Worm (Caenorhabditis elegans): ENCODE measurements around the gene tbx-8.

tbx-8 gene

DNA sequence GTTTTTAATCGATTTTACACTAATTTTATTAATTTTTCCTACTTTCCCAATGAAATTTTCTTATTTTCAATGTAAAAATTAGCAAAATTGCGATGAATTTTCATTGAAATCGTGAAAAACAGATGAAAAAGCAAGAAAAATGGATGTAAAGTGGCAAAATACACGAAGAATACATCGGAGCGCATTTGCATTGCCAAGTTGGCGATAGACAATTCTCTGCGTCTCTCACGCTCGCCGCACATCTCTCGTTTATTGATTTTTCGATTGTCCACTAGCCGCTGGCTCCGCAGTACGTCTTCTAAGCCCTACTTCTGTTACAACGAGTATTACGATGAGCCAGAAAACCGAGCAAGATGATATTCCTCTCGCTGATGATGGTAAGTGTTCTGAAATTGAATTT is 28.4 kb upstream of the tbx-8 start, which contains the start of gene unc-69 (continued):
- TF ChIP-seq F49E8.2 (tag; optimal IDR thresholded peaks at IDR 0.05; ENCODE audit: borderline replicate concordance), result no peak

- TF ChIP-seq F49E8.2 (tag; optimal IDR thresholded peaks at IDR 0.05; ENCODE audit: borderline replicate concordance) (peak; percentile 43), Y48G9A.11 (GFP tag; IDR thresholded peaks at IDR 0.05) (0 out of 2 replicates have a peak, but pooled peaks have one; percentile 59), unc-130 (GFP tag; optimal IDR thresholded peaks at IDR 0.05) (peak; percentile 74), mes-2 (tag; optimal IDR thresholded peaks at IDR 0.05; ENCODE audit: poor library complexity, severe bottlenecking) (peak; percentile 3), ceh-44 (GFP tag; IDR thresholded peaks at IDR 0.05) (0 out of 2 replicates have a peak, but pooled peaks have one; percentile 4), T26A8.4 (GFP tag; IDR thresholded peaks at IDR 0.05) (0 out of 2 replicates have a peak, but pooled peaks have one; percentile 22), arid-1 (GFP tag; conservative IDR thresholded peaks at IDR 0.05) (peak; percentile 27; the same call in 1 of the 2 replicates), snpc-1.2 (GFP tag; IDR thresholded peaks at IDR 0.05) (peak; percentile 69; the same call in 1 of the 2 replicates), lin-38 (GFP tag; IDR thresholded peaks at IDR 0.05) (peak; percentile 79)
Observed at ce11 chrIII:10320228-10320705, 26.9 kb upstream of the tbx-8 start.

ce11 chrIII:10320788-10321187 is 26.4 kb upstream of the tbx-8 start, which contains the start of gene sas-7:
sas-7 (plus strand) TSS chrIII:10321019.
- peak; percentile 37 for TF ChIP-seq dpl-1 (GFP tag; optimal IDR thresholded peaks at IDR 0.05)
- no peak for TF ChIP-seq php-3 (GFP tag; IDR thresholded peaks at IDR 0.05)
- TF ChIP-seq nhr-77 (tag; optimal IDR thresholded peaks at IDR 0.05), result no peak
- TF ChIP-seq mep-1 (tag; optimal IDR thresholded peaks at IDR 0.05), result no peak
- no peak for TF ChIP-seq hlh-11 (tag; optimal IDR thresholded peaks at IDR 0.05)
- TF ChIP-seq nhr-41 (GFP tag; IDR thresholded peaks at IDR 0.05), result no peak
- TF ChIP-seq zfp-3 (GFP tag; conservative IDR thresholded peaks at IDR 0.05), result no peak
- TF ChIP-seq nhr-237 (tag; optimal IDR thresholded peaks at IDR 0.05), result no peak

- no peak for TF ChIP-seq zag-1 (tag; optimal IDR thresholded peaks at IDR 0.05)
- TF ChIP-seq php-3 (GFP tag; IDR thresholded peaks at IDR 0.05), result no peak
- peak; percentile 79 for TF ChIP-seq set-16 (GFP tag; IDR thresholded peaks at IDR 0.05)
- peak; percentile 61; the same call in 1 of the 2 replicates for TF ChIP-seq egl-43 (GFP tag; IDR thresholded peaks at IDR 0.05)
- TF ChIP-seq daf-8 (GFP tag; IDR thresholded peaks at IDR 0.05), result no peak
- no peak for TF ChIP-seq tag-97 (GFP tag; IDR thresholded peaks at IDR 0.05)
- TF ChIP-seq lsy-2 (tag; optimal IDR thresholded peaks at IDR 0.05), result no peak
Observed at ce11 chrIII:10326327-10326726, 20.8 kb upstream of the tbx-8 start.

DNA sequence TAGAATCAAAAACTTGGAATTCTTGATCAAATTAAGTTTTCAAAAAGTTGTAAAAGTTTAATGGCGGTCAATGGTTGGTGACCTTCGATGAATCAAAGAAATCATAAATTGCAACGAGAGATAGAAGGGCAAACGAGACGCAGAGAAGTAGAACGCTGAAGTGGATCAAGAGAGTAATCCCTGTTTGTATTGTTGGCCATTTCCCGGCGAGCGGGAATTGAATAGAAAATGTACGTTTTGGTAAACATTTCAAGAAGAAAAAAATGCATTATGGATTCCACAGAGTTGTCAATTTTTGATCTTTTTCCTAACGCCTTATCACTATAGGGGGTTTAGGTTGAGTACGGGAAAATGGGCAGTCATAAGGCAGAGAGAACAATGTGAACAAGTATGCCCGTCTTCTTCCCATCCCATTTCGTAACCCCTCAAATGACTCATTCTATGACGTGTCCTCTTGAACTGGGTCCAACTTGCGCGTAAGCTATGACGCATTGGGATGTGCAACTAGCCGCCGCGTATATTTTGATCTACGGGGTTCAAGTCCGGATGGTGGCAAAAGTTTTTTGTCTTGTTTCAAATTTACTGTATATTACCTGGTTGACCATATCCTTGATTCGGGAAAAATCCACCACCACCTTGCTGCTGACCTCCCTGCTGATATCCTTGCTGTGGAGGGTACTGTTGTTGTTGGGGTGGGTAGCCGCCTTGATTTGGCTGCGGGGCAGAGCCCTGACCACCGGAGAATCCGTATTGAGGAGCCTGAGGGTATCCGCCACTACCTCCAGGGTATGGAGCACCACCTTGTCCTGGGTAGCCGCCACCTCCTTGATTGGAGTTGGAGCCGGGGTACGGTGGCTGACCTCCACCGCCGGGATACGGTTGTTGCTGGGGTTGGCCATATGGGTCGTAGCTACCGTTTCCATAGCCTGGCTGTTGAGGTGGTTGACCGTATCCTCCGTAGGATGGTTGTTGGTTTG is 18.3 kb upstream of the tbx-8 start:
- TF ChIP-seq F37D6.2 (tag; optimal IDR thresholded peaks at IDR 0.05) (no peak), nhr-25 (tag; optimal IDR thresholded peaks at IDR 0.05; ENCODE audit: borderline replicate concordance, insufficient read depth) (no peak), zag-1 (tag; optimal IDR thresholded peaks at IDR 0.05) (no peak), nhr-42 (GFP tag; IDR thresholded peaks at IDR 0.05) (no peak), snpc-4 (tag; optimal IDR thresholded peaks at IDR 0.05) (no peak), madf-9 (GFP tag; conservative IDR thresholded peaks at IDR 0.05) (no peak), madf-5 (GFP tag; IDR thresholded peaks at IDR 0.05) (no peak), egl-27 (tag; optimal IDR thresholded peaks at IDR 0.05) (no peak), mdl-1 (tag; optimal IDR thresholded peaks at IDR 0.05) (no peak), ctbp-1 (GFP tag; IDR thresholded peaks at IDR 0.05) (no peak), nhr-11 (tag; optimal IDR thresholded peaks at IDR 0.05) (no peak), nhr-41 (GFP tag; IDR thresholded peaks at IDR 0.05) (no peak), F49E8.2 (tag; optimal IDR thresholded peaks at IDR 0.05; ENCODE audit: borderline replicate concordance) (no peak), mep-1 (tag; optimal IDR thresholded peaks at IDR 0.05) (no peak), php-3 (GFP tag; IDR thresholded peaks at IDR 0.05) (0 out of 2 replicates have a peak, but pooled peaks have one; percentile 7), tag-97 (GFP tag; IDR thresholded peaks at IDR 0.05) (no peak), ama-1 (optimal IDR thresholded peaks at IDR 0.05) (no peak), aha-1 (tag) (no peak), daf-8 (GFP tag; IDR thresholded peaks at IDR 0.05) (no peak), R02D3.7 (tag; optimal IDR thresholded peaks at IDR 0.05) (no peak), set-16 (GFP tag; IDR thresholded peaks at IDR 0.05) (peak; percentile 89), T26A8.4 (GFP tag; IDR thresholded peaks at IDR 0.05) (no peak), nhr-111 (GFP tag; optimal IDR thresholded peaks at IDR 0.05) (no peak), aly-2 (tag; optimal IDR thresholded peaks at IDR 0.05) (no peak), nhr-77 (tag; optimal IDR thresholded peaks at IDR 0.05) (no peak), unc-39 (tag; optimal IDR thresholded peaks at IDR 0.05) (no peak)

Measured in whole organism, L4 larva.